Worm (Caenorhabditis elegans) whole organism, late embryonic: ENCODE data around the gene C26B9.5.

ENCODE experiments used
- C08G9.2 ChIP-seq: sonication (generic microtip); optimal IDR thresholded peaks from 2 replicates; lab custom pipeline; 2016; ENCODE audit warnings: mild to moderate bottlenecking, missing genetic modification characterization, moderate library complexity, missing compliant biosample characterization
- F13H6.1 ChIP-seq: sonication (generic microtip); optimal IDR thresholded peaks from 2 replicates; lab custom pipeline; 2016; ENCODE audit warnings: missing genetic modification characterization, missing compliant biosample characterization
- K09A11.1 ChIP-seq: sonication (generic microtip); optimal IDR thresholded peaks from 2 replicates; lab custom pipeline; 2017; ENCODE audit warnings: antibody characterized with exemption, mild to moderate bottlenecking, missing genetic modification characterization, missing compliant biosample characterization; ENCODE audit not compliant: insufficient read depth
- T23F11.4 ChIP-seq: fragments of 200-800 bp; sonication (Bioruptor generic); optimal IDR thresholded peaks from 2 replicates; lab custom pipeline; 2018; ENCODE audit warnings: mild to moderate bottlenecking, missing genetic modification characterization, missing compliant biosample characterization
- Y22D7AL.16 ChIP-seq: sonication (generic microtip); optimal IDR thresholded peaks from 2 replicates; lab custom pipeline; 2016; ENCODE audit warnings: missing genetic modification characterization, missing compliant biosample characterization
- ama-1 ChIP-seq: fragments of 150-350 bp; optimal IDR thresholded peaks from 2 replicates; lab custom pipeline; 2014
- ceh-18 ChIP-seq: sonication (generic microtip); optimal IDR thresholded peaks from 2 replicates; lab custom pipeline; 2016; ENCODE audit warnings: missing genetic modification characterization, missing compliant biosample characterization
- ceh-22 ChIP-seq: sonication (generic microtip); optimal IDR thresholded peaks from 2 replicates; lab custom pipeline; 2017; ENCODE audit warnings: missing biosample characterization, missing genetic modification characterization
- ceh-24 ChIP-seq: sonication (generic microtip); optimal IDR thresholded peaks from 2 replicates; lab custom pipeline; 2016; ENCODE audit warnings: mild to moderate bottlenecking, missing genetic modification characterization, missing compliant biosample characterization
- ceh-31 ChIP-seq: sonication (generic microtip); optimal IDR thresholded peaks from 2 replicates; lab custom pipeline; 2016; ENCODE audit warnings: missing genetic modification characterization, missing compliant biosample characterization
- ceh-6 ChIP-seq: fragments of 200-800 bp; sonication (Bioruptor generic); optimal IDR thresholded peaks from 2 replicates; lab custom pipeline; 2018; ENCODE audit warnings: mild to moderate bottlenecking, missing genetic modification characterization, missing compliant biosample characterization
- che-1 ChIP-seq: sonication (generic microtip); optimal IDR thresholded peaks from 2 replicates; lab custom pipeline; 2016; ENCODE audit warnings: mild to moderate bottlenecking, missing genetic modification characterization, missing compliant biosample characterization
- dve-1 ChIP-seq: sonication (generic microtip); optimal IDR thresholded peaks from 2 replicates; lab custom pipeline; 2017; ENCODE audit warnings: antibody characterized with exemption, mild to moderate bottlenecking, missing genetic modification characterization, missing compliant biosample characterization
- elt-4 ChIP-seq: sonication (generic microtip); optimal IDR thresholded peaks from 2 replicates; lab custom pipeline; 2016; ENCODE audit warnings: missing genetic modification characterization, missing compliant biosample characterization
- ets-4 ChIP-seq: sonication (generic microtip); optimal IDR thresholded peaks from 2 replicates; lab custom pipeline; 2016; ENCODE audit warnings: missing genetic modification characterization, missing compliant biosample characterization
- eyg-1 ChIP-seq: sonication (generic microtip); optimal IDR thresholded peaks from 2 replicates; lab custom pipeline; 2016; ENCODE audit warnings: missing genotype, missing genetic modification characterization, missing compliant biosample characterization
- gmeb-2 ChIP-seq: sonication (generic microtip); optimal IDR thresholded peaks from 2 replicates; lab custom pipeline; 2016; ENCODE audit warnings: missing genetic modification characterization, inconsistent platforms, missing compliant biosample characterization
- hlh-13 ChIP-seq: fragments of 200-800 bp; sonication (Bioruptor generic); optimal IDR thresholded peaks from 2 replicates; lab custom pipeline; 2018; ENCODE audit warnings: mild to moderate bottlenecking, missing genetic modification characterization, missing compliant biosample characterization
- madf-2 ChIP-seq: sonication (generic microtip); optimal IDR thresholded peaks from 2 replicates; lab custom pipeline; 2017; ENCODE audit warnings: missing genetic modification characterization, missing compliant biosample characterization
- nfya-1 ChIP-seq: sonication (generic microtip); optimal IDR thresholded peaks from 2 replicates; lab custom pipeline; 2017; ENCODE audit warnings: missing genetic modification characterization, mild to moderate bottlenecking, missing compliant biosample characterization, antibody characterized with exemption, moderate library complexity
- nhr-11 ChIP-seq: fragments of 150-350 bp; optimal IDR thresholded peaks from 2 replicates; lab custom pipeline; 2014; ENCODE audit warnings: missing biosample characterization, missing genetic modification characterization
- npax-4 ChIP-seq: sonication (generic microtip); optimal IDR thresholded peaks from 2 replicates; lab custom pipeline; 2016; ENCODE audit warnings: missing genetic modification characterization, missing compliant biosample characterization
- pag-3 ChIP-seq: sonication (generic microtip); optimal IDR thresholded peaks from 2 replicates; lab custom pipeline; 2016; ENCODE audit warnings: missing compliant biosample characterization, missing genetic modification characterization, borderline replicate concordance
- pha-2 ChIP-seq: sonication (generic microtip); optimal IDR thresholded peaks from 2 replicates; lab custom pipeline; 2017; ENCODE audit warnings: mild to moderate bottlenecking, missing genetic modification characterization, missing compliant biosample characterization
- ref-2 ChIP-seq: sonication (generic microtip); optimal IDR thresholded peaks from 2 replicates; lab custom pipeline; 2016; ENCODE audit warnings: missing genetic modification characterization, missing compliant biosample characterization
- sdc-2 ChIP-seq: sonication (generic microtip); optimal IDR thresholded peaks from 2 replicates; lab custom pipeline; 2016; ENCODE audit warnings: missing genotype, missing genetic modification characterization, missing compliant biosample characterization
- sox-4 ChIP-seq: sonication (generic microtip); optimal IDR thresholded peaks from 2 replicates; lab custom pipeline; 2017; ENCODE audit warnings: mild to moderate bottlenecking, missing genetic modification characterization, inconsistent platforms, missing compliant biosample characterization
- syd-9 ChIP-seq: sonication (generic microtip); optimal IDR thresholded peaks from 2 replicates; lab custom pipeline; 2016; ENCODE audit warnings: mild to moderate bottlenecking, missing genetic modification characterization, moderate library complexity, missing compliant biosample characterization
- tbx-2 ChIP-seq: sonication (generic microtip); optimal IDR thresholded peaks from 2 replicates; lab custom pipeline; 2016; ENCODE audit warnings: missing genetic modification characterization, missing compliant biosample characterization
- tbx-7 ChIP-seq: sonication (generic microtip); optimal IDR thresholded peaks from 2 replicates; lab custom pipeline; 2016; ENCODE audit warnings: missing genotype, missing genetic modification characterization, missing compliant biosample characterization
- ttx-3 ChIP-seq: sonication (generic microtip); optimal IDR thresholded peaks from 2 replicates; lab custom pipeline; 2016; ENCODE audit warnings: missing genetic modification reagents, missing genetic modification characterization, missing compliant biosample characterization
- unc-3 ChIP-seq, 2 experiments: fragments of 200-800 bp in 1 of 2; sonication (Bioruptor generic) in 1 of 2; sonication (generic microtip) in 1 of 2; conservative IDR thresholded peaks in 1 of 2; optimal IDR thresholded peaks in 1 of 2; 2 replicates each; pipeline versions ENCODE4 v1.3.6 to Lab custom; 2016 to 2022; ENCODE audit warnings: missing compliant biosample characterization in 2 of 2, missing genetic modification characterization in 2 of 2, missing genetic modification reagents in 1 of 2
- zip-5 ChIP-seq: sonication (generic microtip); optimal IDR thresholded peaks from 2 replicates; lab custom pipeline; 2016; ENCODE audit warnings: missing genetic modification characterization, missing compliant biosample characterization

C26B9.5 gene

DNA sequence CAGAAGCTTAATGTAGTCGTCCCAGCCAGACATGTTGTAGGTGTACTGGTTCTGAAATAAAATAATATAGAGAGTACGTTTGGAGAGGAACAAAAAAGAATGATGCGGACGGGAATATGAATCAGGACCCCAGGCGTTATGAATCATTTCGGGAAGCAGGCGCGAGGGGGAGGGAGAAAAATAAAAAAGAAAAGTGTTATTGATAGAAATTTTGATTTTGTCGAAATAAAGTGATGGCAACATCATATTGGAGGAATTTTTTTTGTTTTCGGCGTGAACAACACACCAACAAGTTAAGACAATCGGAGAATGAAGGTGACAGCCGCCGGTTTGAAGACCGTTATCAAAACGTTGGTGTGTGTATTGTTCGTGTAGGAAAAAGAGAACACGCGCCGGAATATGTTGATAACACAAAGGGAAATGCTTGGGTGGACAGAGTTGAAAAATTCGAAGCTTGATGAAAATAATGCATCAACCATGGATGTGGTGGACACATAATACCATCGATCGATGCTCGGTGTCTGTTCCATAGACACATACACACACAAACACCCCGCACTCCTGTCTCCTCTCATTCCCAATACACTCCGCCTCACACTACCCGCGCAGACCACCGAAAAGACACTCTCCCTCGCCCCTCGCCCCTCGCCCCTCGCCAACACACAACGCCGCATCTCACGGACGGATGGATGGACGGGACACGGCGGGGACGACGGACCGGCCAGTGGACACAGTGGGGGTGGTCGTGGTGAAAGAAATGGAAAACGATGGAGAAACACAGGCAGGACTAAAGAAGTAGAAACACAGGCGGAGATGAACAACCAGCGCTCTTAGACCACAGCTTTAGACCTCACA lies 25.0 kb downstream of the C26B9.5 start, which contains the start of gene pfn-2 (continued):
- no peak for TF ChIP-seq ttx-3 (tag; lab: Kevin White, UChicago)
- TF ChIP-seq ama-1 (lab: Kevin White, UChicago) = no peak
- TF ChIP-seq elt-4 (tag; lab: Kevin White, UChicago) = no peak
- no peak for TF ChIP-seq ceh-22 (tag; lab: Kevin White, UChicago)
- no peak for TF ChIP-seq che-1 (tag; lab: Kevin White, UChicago)
- peak; percentile 20 for TF ChIP-seq sox-4
- no peak for TF ChIP-seq ets-4 (tag; lab: Kevin White, UChicago)
- TF ChIP-seq ref-2 (tag; lab: Kevin White, UChicago) = no peak
- no peak for TF ChIP-seq zip-5 (tag; lab: Kevin White, UChicago)
- TF ChIP-seq pha-2 = no peak
- TF ChIP-seq madf-2 (tag; lab: Kevin White, UChicago) = no peak
- no peak for TF ChIP-seq pag-3 (tag; lab: Kevin White, UChicago)
- TF ChIP-seq Y22D7AL.16 (tag; lab: Kevin White, UChicago) = no peak
- TF ChIP-seq eyg-1 = no peak
- TF ChIP-seq tbx-7 (tag; lab: Kevin White, UChicago) = no peak
- peak; percentile 10 for TF ChIP-seq nfya-1
- TF ChIP-seq ceh-18 (tag; lab: Kevin White, UChicago) = no peak
- TF ChIP-seq ceh-31 (tag; lab: Kevin White, UChicago) = peak; percentile 62
- TF ChIP-seq nhr-11 (tag; lab: Kevin White, UChicago) = no peak
- TF ChIP-seq sdc-2 (tag; lab: Kevin White, UChicago) = peak; percentile 27
- TF ChIP-seq hlh-13 (GFP tag; lab: Kevin White, UChicago) = no peak
- TF ChIP-seq ceh-6 = peak; percentile 48
- no peak for TF ChIP-seq T23F11.4 (GFP tag; lab: Kevin White, UChicago)

DNA sequence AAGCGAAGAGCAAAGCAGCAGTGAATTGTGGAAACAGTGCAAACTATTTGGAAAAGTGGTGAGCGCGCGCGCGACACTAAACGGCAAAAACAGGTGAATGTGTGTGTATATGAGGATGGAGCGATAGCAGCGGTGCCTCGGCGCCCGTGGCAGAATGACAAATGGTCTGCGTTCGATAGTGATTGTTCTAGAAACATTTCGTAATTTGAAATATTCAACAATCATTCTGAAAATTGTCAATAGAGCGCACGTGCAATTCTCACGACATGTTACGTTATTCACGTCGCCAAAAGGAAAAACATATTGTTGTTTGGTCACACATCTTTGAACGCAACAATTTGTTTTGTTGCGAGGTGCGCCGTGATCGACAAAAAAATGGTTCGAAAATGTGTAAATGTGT lies 26.0 kb downstream of the C26B9.5 start:
- TF ChIP-seq syd-9 = no peak
- no peak for TF ChIP-seq tbx-7 (tag; lab: Kevin White, UChicago)
- no peak for TF ChIP-seq dve-1
- TF ChIP-seq K09A11.1 (tag; lab: Kevin White, UChicago) = no peak
- no peak for TF ChIP-seq che-1 (tag; lab: Kevin White, UChicago)
- no peak for TF ChIP-seq ttx-3 (tag; lab: Kevin White, UChicago)
- TF ChIP-seq F13H6.1 = no peak

DNA sequence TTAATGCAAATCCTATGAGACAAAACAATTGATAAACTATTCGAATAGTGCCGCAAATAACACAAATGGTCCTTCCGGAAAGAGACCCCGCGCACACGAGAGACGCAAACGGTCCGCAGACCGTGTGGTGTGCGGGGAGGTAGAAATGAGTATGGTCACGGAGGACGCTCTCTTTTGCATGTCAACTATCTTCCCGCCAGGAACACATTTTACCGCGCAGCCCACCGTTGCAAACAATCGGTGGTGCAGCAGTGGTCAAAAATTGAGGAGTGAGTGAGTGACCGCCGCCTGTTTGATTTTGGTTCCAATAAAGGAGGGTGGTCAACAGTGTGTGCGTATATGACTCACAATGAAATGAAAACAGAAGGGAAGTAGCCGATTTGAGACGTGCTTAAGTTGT lies 31.4 kb downstream of the C26B9.5 start:
- TF ChIP-seq K09A11.1 (tag; lab: Kevin White, UChicago) (no peak), che-1 (tag; lab: Kevin White, UChicago) (no peak), C08G9.2 (tag; lab: Kevin White, UChicago) (no peak), sdc-2 (tag; lab: Kevin White, UChicago) (peak; percentile 56), elt-4 (tag; lab: Kevin White, UChicago) (no peak), pha-2 (peak; percentile 21), unc-3 (GFP tag; conservative IDR thresholded peaks at IDR 0.05; lab: Robert Waterston, UW) (no peak), unc-3 (tag; optimal IDR thresholded peaks at IDR 0.05; lab: Kevin White, UChicago) (no peak), gmeb-2 (tag; lab: Kevin White, UChicago) (no peak), ref-2 (tag; lab: Kevin White, UChicago) (peak; percentile 38), tbx-2 (tag; lab: Kevin White, UChicago) (peak; percentile 61)

DNA sequence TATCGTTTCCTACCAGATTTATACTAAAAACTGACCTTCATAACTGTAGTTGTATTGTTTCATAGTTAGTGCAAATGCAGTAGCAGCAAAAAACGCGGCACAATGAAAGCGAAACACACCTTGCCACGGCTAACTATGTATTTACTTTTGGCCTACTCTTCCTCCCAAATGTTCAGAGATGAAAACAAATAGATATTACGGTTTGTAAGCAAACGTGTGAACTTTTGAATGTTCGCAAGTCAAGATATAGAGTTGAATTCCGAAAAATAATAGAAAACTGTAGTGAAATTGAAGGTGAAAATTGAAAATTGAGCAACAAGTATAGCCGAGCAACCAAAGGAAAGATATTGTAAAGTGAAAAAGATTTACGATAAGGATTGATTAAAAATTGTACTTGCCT lies 34.9 kb downstream of the C26B9.5 start, which contains the start of gene chtl-1:
chtl-1 (minus strand) TSS at position 101 of the 400 bp plus-strand sequence.
- no peak for TF ChIP-seq ceh-24 (tag; lab: Kevin White, UChicago)
- TF ChIP-seq pha-2 = no peak
- no peak for TF ChIP-seq ets-4 (tag; lab: Kevin White, UChicago)
- no peak for TF ChIP-seq npax-4 (tag; lab: Kevin White, UChicago)
- no peak for TF ChIP-seq ceh-22 (tag; lab: Kevin White, UChicago)
- TF ChIP-seq, all 69 proteins: peak for 0
